Worm (Caenorhabditis elegans) whole organism, L4/young adult: ENCODE measurements around the gene T02G5.7.

Experiments used
- W03F9.2 ChIP-seq: fragments of 150-350 bp; optimal IDR thresholded peaks from 2 replicates; lab custom pipeline; 2014; ENCODE audit warnings: missing biosample characterization, missing genetic modification characterization
- him-1 ChIP-seq: sonication (generic microtip); optimal IDR thresholded peaks from 2 replicates; lab custom pipeline; 2016; ENCODE audit warnings: missing genotype, missing genetic modification reagents, missing genetic modification characterization, missing compliant biosample characterization

- TF ChIP-seq W03F9.2 (tag; lab: Kevin White, UChicago) (no peak), him-1 (tag; lab: Kevin White, UChicago) (no peak)
These were observed 23.6 kb upstream of the T02G5.7 start, which contains the start of gene ZK1127.12 for ce11 chrII:7051778-7052177.
